Fruit fly (Drosophila melanogaster) whole organism, pupa: ENCODE data around the gene CG13667.
A peak's percentile ranks its signal among the peaks of the same experiment; 100 is the strongest.

Source experiments
- CG10348 ChIP-seq: fragments of 200-800 bp; sonication (Bioruptor generic); IDR thresholded peaks from 2 replicates; pipeline ENCODE4 v1.3.6; 2022; ENCODE audit warnings: missing biosample characterization, missing genetic modification characterization
- CG12605 ChIP-seq: fragments of 200-800 bp; sonication (Bioruptor generic); IDR thresholded peaks from 2 replicates; pipeline ENCODE4 v1.3.6; 2022; ENCODE audit warnings: missing biosample characterization, missing genetic modification characterization
- CG13204 ChIP-seq: fragments of 200-800 bp; sonication (Bioruptor generic); optimal IDR thresholded peaks from 2 replicates; lab custom pipeline; 2018; ENCODE audit warnings: missing biosample characterization, mild to moderate bottlenecking, missing genetic modification characterization, moderate library complexity
- CG14655 ChIP-seq: fragments of 200-800 bp; sonication (Bioruptor generic); optimal IDR thresholded peaks from 3 replicates; lab custom pipeline; 2017; ENCODE audit warnings: mild to moderate bottlenecking, missing biosample characterization, missing genetic modification reagents, missing genetic modification characterization
- CG15710 ChIP-seq: fragments of 200-800 bp; sonication (Bioruptor generic); optimal IDR thresholded peaks from 2 replicates; lab custom pipeline; 2018; ENCODE audit warnings: missing biosample characterization, mild to moderate bottlenecking, missing genetic modification characterization, moderate library complexity
- CG17806 ChIP-seq: fragments of 200-800 bp; sonication (Bioruptor generic); optimal IDR thresholded peaks from 2 replicates; lab custom pipeline; 2018; ENCODE audit warnings: missing biosample characterization, mild to moderate bottlenecking, missing genetic modification characterization, moderate library complexity
- CG32121 ChIP-seq: fragments of 200-800 bp; sonication (Bioruptor generic); IDR thresholded peaks from 2 replicates; pipeline ENCODE4 v1.3.6; 2022; ENCODE audit warnings: missing biosample characterization, missing genetic modification characterization
- CG34367 ChIP-seq: fragments of 200-800 bp; sonication (Bioruptor generic); optimal IDR thresholded peaks from 2 replicates; lab custom pipeline; 2018; ENCODE audit warnings: missing biosample characterization, mild to moderate bottlenecking, missing genetic modification characterization
- CG4496 ChIP-seq: fragments of 200-800 bp; sonication (Bioruptor generic); IDR thresholded peaks from 3 replicates; pipeline ENCODE4 v1.3.6; 2022; ENCODE audit warnings: missing biosample characterization, missing genetic modification characterization
- CG8159 ChIP-seq: fragments of 200-800 bp; sonication (Bioruptor generic); optimal IDR thresholded peaks from 3 replicates; lab custom pipeline; 2018; ENCODE audit warnings: missing biosample characterization, mild to moderate bottlenecking, missing genetic modification characterization, moderate library complexity
- CG8301 ChIP-seq: fragments of 200-800 bp; sonication (Bioruptor generic); optimal IDR thresholded peaks from 2 replicates; lab custom pipeline; 2018; ENCODE audit warnings: missing biosample characterization, mild to moderate bottlenecking, missing genetic modification characterization
- CG9948 ChIP-seq: fragments of 200-800 bp; sonication (Bioruptor generic); optimal IDR thresholded peaks from 2 replicates; lab custom pipeline; 2018; ENCODE audit warnings: missing biosample characterization, mild to moderate bottlenecking, missing genetic modification characterization, moderate library complexity
- D1 ChIP-seq: fragments of 200-800 bp; sonication (Bioruptor generic); optimal IDR thresholded peaks from 2 replicates; lab custom pipeline; 2018; ENCODE audit warnings: missing biosample characterization, mild to moderate bottlenecking, missing genetic modification characterization, moderate library complexity
- EcR ChIP-seq: fragments of 200-800 bp; sonication (Bioruptor generic); optimal IDR thresholded peaks from 3 replicates; lab custom pipeline; 2019; ENCODE audit warnings: missing biosample characterization, missing genetic modification characterization, mild to moderate bottlenecking, moderate library complexity, missing genetic modification reagents
- Ets98B ChIP-seq: fragments of 200-800 bp; sonication (Bioruptor generic); IDR thresholded peaks from 2 replicates; pipeline ENCODE4 v1.3.6; 2022; ENCODE audit warnings: missing biosample characterization, missing genetic modification characterization
- Pif1A ChIP-seq: fragments of 200-800 bp; sonication (Bioruptor generic); optimal IDR thresholded peaks from 3 replicates; lab custom pipeline; 2016; ENCODE audit warnings: missing biosample characterization, missing genetic modification characterization
- Pif1B ChIP-seq: fragments of 200-800 bp; sonication (Bioruptor generic); optimal IDR thresholded peaks from 3 replicates; lab custom pipeline; 2016; ENCODE audit warnings: missing biosample characterization, missing genetic modification characterization
- Snoo ChIP-seq: fragments of 200-800 bp; sonication (Bioruptor generic); optimal IDR thresholded peaks from 3 replicates; lab custom pipeline; 2017; ENCODE audit warnings: missing biosample characterization, mild to moderate bottlenecking, missing genetic modification characterization, inconsistent platforms
- fd96Ca ChIP-seq: fragments of 200-800 bp; sonication (Bioruptor generic); IDR thresholded peaks from 3 replicates; pipeline ENCODE4 v1.3.6; 2022; ENCODE audit warnings: missing biosample characterization, missing genetic modification characterization
- gl ChIP-seq: fragments of 200-800 bp; sonication (Bioruptor generic); optimal IDR thresholded peaks from 2 replicates; lab custom pipeline; 2018; ENCODE audit warnings: missing biosample characterization, mild to moderate bottlenecking, missing genetic modification characterization
- rn ChIP-seq: fragments of 200-800 bp; sonication (Bioruptor generic); IDR thresholded peaks from 2 replicates; pipeline ENCODE4 v1.3.6; 2022; ENCODE audit warnings: missing biosample characterization, missing genetic modification characterization

Gene CG13667

DNA sequence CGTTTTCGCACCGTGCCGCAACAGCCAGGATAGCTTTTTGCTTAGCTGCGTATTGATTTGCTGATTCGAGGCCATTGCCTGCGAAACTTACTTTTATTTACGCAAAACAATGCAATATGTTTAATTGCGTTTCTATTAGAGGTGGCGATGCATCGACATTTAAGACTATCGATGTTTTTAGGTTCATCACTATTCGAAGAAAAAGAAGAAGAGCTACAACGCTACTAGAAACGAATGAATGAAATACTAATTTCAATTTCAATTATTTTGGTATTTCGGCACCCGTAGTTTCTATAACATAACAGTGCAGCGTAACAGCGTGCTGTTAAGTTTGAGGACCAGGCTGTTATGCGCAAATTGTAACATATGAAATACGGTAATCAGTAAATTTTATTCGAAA is at the start of gene CG13667, which contains the start of the genes Tpt and mkg-p:
CG13667 (plus strand) TSS at position 332 of the 400 bp plus-strand sequence.
Tpt (minus strand) TSS at position 155 of the 400 bp plus-strand sequence.
mkg-p (minus strand) TSS at position 155 of the 400 bp plus-strand sequence.
- no peak for TF ChIP-seq fd96Ca (GFP tag; lab: Robert Waterston, UW)
- TF ChIP-seq Ets98B, result no peak
- TF ChIP-seq CG14655 (GFP tag; lab: Kevin White, UChicago), result no peak
- TF ChIP-seq Snoo (tag; lab: Kevin White, UChicago), result no peak
- TF ChIP-seq CG10348 (GFP tag; lab: Robert Waterston, UW), result no peak
- no peak for TF ChIP-seq rn (GFP tag; lab: Robert Waterston, UW)
- peak; percentile 27; the same call in 1 of the 3 replicates for TF ChIP-seq CG4496 (GFP tag; lab: Robert Waterston, UW)
- no peak for TF ChIP-seq EcR (GFP tag; lab: Kevin White, UChicago)

DNA sequence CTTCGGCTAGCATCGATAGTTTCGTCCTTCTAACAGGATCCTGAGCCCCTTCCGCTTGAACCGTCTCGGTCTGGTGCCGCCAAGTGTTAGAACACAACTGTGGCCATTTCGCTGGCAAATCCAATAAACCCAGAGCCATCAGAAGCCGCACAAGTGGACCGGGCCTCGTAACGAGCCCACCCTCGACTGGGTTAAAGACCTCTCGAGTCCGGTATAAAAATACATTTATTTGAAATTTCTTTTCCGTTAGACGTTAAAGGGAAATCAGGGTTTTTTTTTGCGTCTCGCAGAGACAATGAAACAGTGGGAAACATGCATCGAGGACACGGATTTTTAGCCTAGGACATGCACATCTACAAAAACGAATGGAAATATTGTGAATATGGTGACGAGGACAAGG is 49.1 kb upstream of the CG13667 start, which contains the start of gene Culd:
Culd (minus strand) TSS at position 101 of the 400 bp plus-strand sequence.
- no peak for TF ChIP-seq CG15710 (tag; lab: Kevin White, UChicago)
- no peak for TF ChIP-seq Snoo (tag; lab: Kevin White, UChicago)
- no peak for TF ChIP-seq CG14655 (GFP tag; lab: Kevin White, UChicago)
- TF ChIP-seq Pif1A, result no peak
- no peak for TF ChIP-seq fd96Ca (GFP tag; lab: Robert Waterston, UW)
- TF ChIP-seq CG9948 (tag; lab: Kevin White, UChicago), result no peak
- no peak for TF ChIP-seq CG8301 (tag; lab: Kevin White, UChicago)
- TF ChIP-seq CG10348 (GFP tag; lab: Robert Waterston, UW), result no peak
- no peak for TF ChIP-seq CG4496 (GFP tag; lab: Robert Waterston, UW)
- TF ChIP-seq Pif1B, result no peak
- no peak for TF ChIP-seq Ets98B
- TF ChIP-seq CG8159 (tag; lab: Kevin White, UChicago), result no peak
- TF ChIP-seq CG17806, result no peak
- no peak for TF ChIP-seq CG12605 (GFP tag; lab: Robert Waterston, UW)
- TF ChIP-seq CG34367 (tag; lab: Kevin White, UChicago), result no peak
- no peak for TF ChIP-seq EcR (GFP tag; lab: Kevin White, UChicago)
- TF ChIP-seq CG32121, result no peak
- no peak for TF ChIP-seq gl (tag; lab: Kevin White, UChicago)

DNA sequence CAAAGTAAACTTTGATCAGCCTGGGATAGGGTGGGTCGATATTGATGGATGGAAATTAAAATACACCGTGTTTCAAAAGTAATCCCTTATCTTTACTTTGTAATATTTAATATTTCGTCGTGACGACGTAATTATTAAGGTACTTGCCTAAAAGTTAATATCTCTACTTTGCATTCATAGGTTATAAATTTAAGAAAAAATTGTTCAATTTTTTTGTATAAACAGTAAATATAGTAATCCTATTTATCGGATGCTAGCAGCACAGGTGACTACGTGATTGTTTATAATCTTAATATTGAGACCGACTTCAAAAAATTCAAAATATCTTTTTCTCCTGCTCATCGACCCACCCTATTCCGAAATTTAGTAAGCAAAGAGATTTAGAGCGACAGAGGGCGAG is 47.1 kb upstream of the CG13667 start:
- TF ChIP-seq CG8159 (tag; lab: Kevin White, UChicago), result peak; percentile 73
- no peak for TF ChIP-seq CG15710 (tag; lab: Kevin White, UChicago)
- TF ChIP-seq CG34367 (tag; lab: Kevin White, UChicago), result peak; percentile 43
- peak; percentile 53 for TF ChIP-seq CG17806
- peak; percentile 55 for TF ChIP-seq Snoo (tag; lab: Kevin White, UChicago)
- no peak for TF ChIP-seq CG9948 (tag; lab: Kevin White, UChicago)
- TF ChIP-seq CG12605 (GFP tag; lab: Robert Waterston, UW), result no peak
- no peak for TF ChIP-seq CG8301 (tag; lab: Kevin White, UChicago)

DNA sequence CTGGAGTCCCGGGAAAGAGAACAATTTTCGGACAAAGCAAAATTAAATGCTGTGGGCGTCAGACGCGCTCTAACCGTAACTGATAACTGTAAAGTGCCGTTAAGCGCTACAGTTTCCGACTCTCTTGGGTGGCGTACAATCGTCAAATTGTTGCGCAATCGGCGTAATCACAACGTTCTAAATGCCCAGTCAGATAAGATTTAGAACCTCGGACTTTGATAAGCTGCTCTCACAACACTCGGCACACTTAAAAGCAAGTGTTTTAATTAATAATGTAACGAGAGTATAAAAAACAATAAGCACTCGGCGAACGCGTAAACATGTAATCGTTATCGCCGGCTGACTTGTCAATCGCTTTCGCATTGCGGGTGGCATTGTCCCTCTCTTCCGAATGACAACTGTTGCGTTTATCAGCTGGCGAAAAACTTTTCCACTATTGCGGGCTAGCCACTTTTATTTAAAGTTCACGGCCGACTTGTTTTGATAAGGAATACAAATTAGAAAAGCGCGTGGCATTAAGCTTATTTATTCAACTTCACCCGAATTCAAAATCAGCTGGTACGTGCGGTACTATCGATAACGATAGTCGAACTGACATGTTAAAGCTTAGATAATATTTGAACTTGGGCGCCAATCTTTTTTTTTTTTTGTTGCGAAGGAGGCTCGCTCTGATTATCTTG is 46.3 kb upstream of the CG13667 start:
- TF ChIP-seq CG8159 (tag; lab: Kevin White, UChicago) (no peak), CG12605 (GFP tag; lab: Robert Waterston, UW) (peak; percentile 49; the same call in 1 of the 2 replicates)

DNA sequence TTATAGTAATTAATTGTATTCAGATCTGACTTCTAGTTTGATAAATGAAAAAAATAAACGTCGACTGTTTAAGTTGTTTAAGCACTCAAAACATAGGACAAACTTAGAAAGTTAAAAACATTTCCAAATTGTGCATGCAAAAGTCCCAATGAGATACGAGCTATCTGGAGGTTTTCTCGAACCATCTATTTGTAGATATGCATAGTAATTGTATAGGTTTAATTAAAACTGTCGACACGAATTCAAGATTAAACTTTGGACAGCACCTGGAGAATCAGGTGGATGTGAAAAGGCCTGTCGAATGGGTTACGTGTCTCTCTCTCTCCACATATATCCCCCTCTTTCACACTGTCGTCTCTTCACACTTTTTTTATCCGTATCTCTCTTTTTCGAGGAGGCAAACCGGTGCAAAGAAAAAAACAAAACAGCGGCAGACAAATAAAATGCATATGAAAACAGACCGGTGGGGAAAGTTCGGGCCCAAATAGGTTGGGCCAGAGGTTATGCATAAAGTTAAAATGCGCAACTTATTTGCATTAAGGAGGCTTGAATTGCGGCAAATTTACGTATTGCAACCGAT is 45.1 kb upstream of the CG13667 start:
- no peak for TF ChIP-seq EcR (GFP tag; lab: Kevin White, UChicago)
- peak; percentile 61 for TF ChIP-seq CG13204 (GFP tag; lab: Kevin White, UChicago)
- TF ChIP-seq CG10348 (GFP tag; lab: Robert Waterston, UW), result no peak
- peak; percentile 63 for TF ChIP-seq CG34367 (tag; lab: Kevin White, UChicago)
- peak; percentile 41 for TF ChIP-seq CG17806
- no peak for TF ChIP-seq Pif1B
- TF ChIP-seq CG9948 (tag; lab: Kevin White, UChicago), result peak; percentile 36
- 0 out of 2 replicates have a peak, but pooled peaks have one; percentile 10 for TF ChIP-seq CG32121
- peak; percentile 53 for TF ChIP-seq CG8301 (tag; lab: Kevin White, UChicago)
- peak; percentile 45; the same call in 1 of the 3 replicates for TF ChIP-seq fd96Ca (GFP tag; lab: Robert Waterston, UW)
- peak; percentile 84 for TF ChIP-seq gl (tag; lab: Kevin White, UChicago)
- TF ChIP-seq CG4496 (GFP tag; lab: Robert Waterston, UW), result peak; percentile 50; the same call in 1 of the 3 replicates
- TF ChIP-seq CG14655 (GFP tag; lab: Kevin White, UChicago), result peak; percentile 56
- TF ChIP-seq Snoo (tag; lab: Kevin White, UChicago), result no peak
- TF ChIP-seq Ets98B, result peak; percentile 26; the same call in 1 of the 2 replicates
- peak; percentile 55 for TF ChIP-seq CG15710 (tag; lab: Kevin White, UChicago)
- no peak for TF ChIP-seq D1 (tag; lab: Kevin White, UChicago)
- TF ChIP-seq CG8159 (tag; lab: Kevin White, UChicago), result peak; percentile 52
- peak; percentile 3 for TF ChIP-seq Pif1A
- TF ChIP-seq rn (GFP tag; lab: Robert Waterston, UW), result 0 out of 2 replicates have a peak, but pooled peaks have one; percentile 26
- TF ChIP-seq CG12605 (GFP tag; lab: Robert Waterston, UW), result peak; percentile 81
